Fruit fly (Drosophila melanogaster): ENCODE measurements around the gene CG15160.
A peak's percentile ranks its signal among the peaks of the same experiment; 100 is the strongest.

CG15160 gene

DNA sequence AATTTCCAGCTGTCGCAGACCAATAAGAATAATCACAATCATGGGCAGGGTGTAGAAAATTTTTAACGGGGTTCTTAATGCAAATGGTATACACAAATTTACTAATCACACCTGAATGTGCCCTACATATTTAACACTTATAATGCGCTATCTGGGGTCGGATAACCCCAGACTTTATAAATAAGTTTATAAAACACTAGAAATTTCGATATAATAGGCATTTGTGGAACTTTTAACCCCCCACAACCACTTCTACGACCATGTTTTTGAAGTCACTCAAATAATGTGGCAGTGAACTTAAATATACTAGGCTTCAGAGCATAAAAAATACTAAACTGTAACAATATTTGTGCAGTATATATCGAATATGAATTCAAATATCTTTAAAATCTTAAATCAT lies 14.3 kb downstream of the CG15160 start, which contains the start of gene CG10413 (continued):
- peak; percentile 100 for TF ChIP-seq Eip78C (GFP tag)
- peak; percentile 99 for TF ChIP-seq Smox (GFP tag; optimal IDR thresholded peaks at IDR 0.05)
- TF ChIP-seq Ets96B (tag; optimal IDR thresholded peaks at IDR 0.05): peak; percentile 98
- TF ChIP-seq CG8119 (GFP tag; IDR thresholded peaks at IDR 0.05): peak; percentile 97
- peak; percentile 98 for TF ChIP-seq Met (GFP tag; optimal IDR thresholded peaks at IDR 0.05)
- TF ChIP-seq Eip75B (GFP tag; optimal IDR thresholded peaks at IDR 0.05): peak; percentile 99
- peak; percentile 98 for TF ChIP-seq CG32006 (GFP tag; optimal IDR thresholded peaks at IDR 0.05)
- peak; percentile 96 for TF ChIP-seq fd59A (GFP tag; optimal IDR thresholded peaks at IDR 0.05)

- TF ChIP-seq Eip93F (GFP tag; optimal IDR thresholded peaks at IDR 0.05) (no peak), fkh (GFP tag; optimal IDR thresholded peaks at IDR 0.05) (no peak), Met (GFP tag; optimal IDR thresholded peaks at IDR 0.05) (no peak), CG3919 (GFP tag; optimal IDR thresholded peaks at IDR 0.05) (no peak), CG8119 (GFP tag; IDR thresholded peaks at IDR 0.05) (no peak), CG8319 (GFP tag; optimal IDR thresholded peaks at IDR 0.05) (no peak), Blimp-1 (GFP tag; optimal IDR thresholded peaks at IDR 0.05) (no peak), Smox (GFP tag; optimal IDR thresholded peaks at IDR 0.05) (no peak), CG11294 (GFP tag; IDR thresholded peaks at IDR 0.05) (no peak), CG6808 (GFP tag; optimal IDR thresholded peaks at IDR 0.05) (no peak), Sox15 (GFP tag; optimal IDR thresholded peaks at IDR 0.05) (no peak), Ets96B (tag; optimal IDR thresholded peaks at IDR 0.05) (no peak), acj6 (GFP tag; optimal IDR thresholded peaks at IDR 0.05) (no peak), eg (GFP tag; IDR thresholded peaks at IDR 0.05) (no peak), salr (GFP tag; optimal IDR thresholded peaks at IDR 0.05) (no peak), Hr38 (GFP tag; optimal IDR thresholded peaks at IDR 0.05) (no peak), fd85E (GFP tag; optimal IDR thresholded peaks at IDR 0.05) (no peak), net (GFP tag; optimal IDR thresholded peaks at IDR 0.05) (no peak), Eip75B (GFP tag; optimal IDR thresholded peaks at IDR 0.05) (no peak), spab (GFP tag; optimal IDR thresholded peaks at IDR 0.05) (no peak)
These were observed 14.9 kb downstream of the CG15160 start, which contains the start of gene CG31789 for dm6 chr2L:18605549-18605948. Gene CG31789 (plus strand): TSS chr2L:18605928.

DNA sequence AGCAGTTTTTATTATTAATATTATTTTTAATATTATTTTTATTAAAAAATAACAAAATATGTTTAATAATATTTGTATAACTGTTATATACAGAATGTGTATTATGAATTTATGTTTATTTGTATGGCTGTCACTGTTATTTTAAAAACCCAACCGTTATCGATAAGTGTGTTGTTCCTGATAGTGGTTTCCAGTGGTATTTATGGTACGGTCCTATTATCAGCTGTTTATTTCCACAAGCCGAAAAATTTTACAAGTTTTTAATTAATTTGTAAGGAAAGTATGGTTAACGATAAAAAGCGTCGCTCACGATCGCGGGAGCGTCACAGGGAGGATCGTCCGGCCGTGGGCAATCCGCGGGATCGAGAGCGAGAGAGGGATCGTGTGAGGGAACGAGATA lies 16.0 kb downstream of the CG15160 start, which contains the start of gene CG10333:
CG10333 (plus strand) TSS at position 191 of the 400 bp plus-strand sequence.
- TF ChIP-seq Sox102F (GFP tag; optimal IDR thresholded peaks at IDR 0.05): no peak
- TF ChIP-seq CG6276 (GFP tag; optimal IDR thresholded peaks at IDR 0.05): no peak
- no peak for TF ChIP-seq salr (GFP tag; optimal IDR thresholded peaks at IDR 0.05)
- TF ChIP-seq fkh (GFP tag; optimal IDR thresholded peaks at IDR 0.05): no peak
- no peak for TF ChIP-seq Eip93F (GFP tag; optimal IDR thresholded peaks at IDR 0.05)
- TF ChIP-seq Eip78C (GFP tag): no peak
- TF ChIP-seq cyc (GFP tag; optimal IDR thresholded peaks at IDR 0.05): no peak
- TF ChIP-seq CG11902 (GFP tag; optimal IDR thresholded peaks at IDR 0.05): no peak
- no peak for TF ChIP-seq fd59A (GFP tag; optimal IDR thresholded peaks at IDR 0.05)
- no peak for TF ChIP-seq acj6 (GFP tag; optimal IDR thresholded peaks at IDR 0.05)
- no peak for TF ChIP-seq Met (GFP tag; optimal IDR thresholded peaks at IDR 0.05)
- TF ChIP-seq Lpt (GFP tag; optimal IDR thresholded peaks at IDR 0.05): no peak
- no peak for TF ChIP-seq Hr4 (GFP tag; optimal IDR thresholded peaks at IDR 0.05)
- TF ChIP-seq Eip75B (GFP tag; optimal IDR thresholded peaks at IDR 0.05): no peak
- TF ChIP-seq CG6808 (GFP tag; optimal IDR thresholded peaks at IDR 0.05): no peak
- no peak for TF ChIP-seq eg (GFP tag; IDR thresholded peaks at IDR 0.05)

DNA sequence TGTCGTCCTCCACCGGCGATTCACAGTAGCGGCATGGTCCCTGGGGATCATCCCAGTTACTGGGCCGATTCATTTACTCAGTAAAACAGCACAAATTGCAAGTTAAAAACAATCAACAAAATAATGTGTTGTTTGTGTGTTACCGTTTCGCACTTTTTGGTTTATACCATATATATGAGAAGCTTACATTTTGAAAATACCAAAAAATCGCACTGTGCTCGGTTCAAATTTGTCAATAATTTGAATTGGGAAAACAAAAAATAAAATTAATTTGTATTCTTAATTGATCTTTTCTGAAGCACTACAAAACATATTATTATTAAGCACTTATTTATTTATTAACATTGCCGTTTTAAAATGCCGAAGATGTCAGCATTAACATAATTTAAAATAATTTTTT lies 21.4 kb downstream of the CG15160 start, which contains the start of gene Atac2:
Atac2 (minus strand) TSS at position 144 of the 400 bp plus-strand sequence.
- TF ChIP-seq CG11762 (GFP tag; optimal IDR thresholded peaks at IDR 0.05; ENCODE audit: insufficient read depth) (no peak), vri (GFP tag; optimal IDR thresholded peaks at IDR 0.05) (no peak), Sox15 (GFP tag; optimal IDR thresholded peaks at IDR 0.05) (no peak), fkh (GFP tag; optimal IDR thresholded peaks at IDR 0.05) (no peak), CG16779 (tag; optimal IDR thresholded peaks at IDR 0.05) (no peak), CG3032 (tag; optimal IDR thresholded peaks at IDR 0.05) (no peak), CG31627 (GFP tag; optimal IDR thresholded peaks at IDR 0.05) (no peak), net (GFP tag; optimal IDR thresholded peaks at IDR 0.05) (no peak), CG7368 (GFP tag; optimal IDR thresholded peaks at IDR 0.05) (no peak), Eip93F (GFP tag; optimal IDR thresholded peaks at IDR 0.05) (no peak), dsx (GFP tag; optimal IDR thresholded peaks at IDR 0.05; ENCODE audit: poor library complexity, severe bottlenecking) (no peak), fd85E (GFP tag; optimal IDR thresholded peaks at IDR 0.05) (no peak), spab (GFP tag; optimal IDR thresholded peaks at IDR 0.05) (no peak), CG6808 (GFP tag; optimal IDR thresholded peaks at IDR 0.05) (no peak), CG10669 (GFP tag; optimal IDR thresholded peaks at IDR 0.05) (no peak), cyc (GFP tag; optimal IDR thresholded peaks at IDR 0.05) (no peak)
